Fruit fly (Drosophila melanogaster) whole organism, wandering third instar larva: ENCODE measurements around the gene Alp9.

Experiments
- Abd-B ChIP-seq: fragments of >200 bp; optimal IDR thresholded peaks from 2 replicates; lab custom pipeline; 2017; ENCODE audit warnings: missing biosample characterization, missing genetic modification characterization
- CG32264 ChIP-seq: fragments of 200-800 bp; sonication (Bioruptor generic); optimal IDR thresholded peaks from 2 replicates; lab custom pipeline; 2016; ENCODE audit warnings: missing biosample characterization, missing genetic modification characterization
- CG9705 ChIP-seq: fragments of 200-800 bp; sonication (Bioruptor generic); optimal IDR thresholded peaks from 2 replicates; lab custom pipeline; 2018; ENCODE audit warnings: missing biosample characterization, mild to moderate bottlenecking, missing genetic modification characterization
- CrebA ChIP-seq: fragments of 200-800 bp; sonication (Bioruptor generic); optimal IDR thresholded peaks from 2 replicates; lab custom pipeline; 2016; ENCODE audit warnings: missing biosample characterization, mild to moderate bottlenecking, missing genetic modification characterization, borderline replicate concordance
- Dfd ChIP-seq: fragments of >200 bp; optimal IDR thresholded peaks from 2 replicates; lab custom pipeline; 2017; ENCODE audit warnings: missing biosample characterization, missing genetic modification characterization
- Dif ChIP-seq: fragments of 200-275, 200-300 bp; sonication (Bioruptor generic); optimal IDR thresholded peaks from 2 replicates; lab custom pipeline; 2018; ENCODE audit warnings: missing biosample characterization, missing genetic modification characterization; ENCODE audit not compliant: partially characterized antibody
- GATAd ChIP-seq: sonication (Bioruptor generic); optimal IDR thresholded peaks from 2 replicates; lab custom pipeline; 2016; ENCODE audit warnings: missing biosample characterization, missing genetic modification characterization
- HLH106 ChIP-seq: fragments of 200-800 bp; optimal IDR thresholded peaks from 3 replicates; lab custom pipeline; 2019; ENCODE audit warnings: missing biosample characterization, mild to moderate bottlenecking, missing genetic modification characterization, moderate library complexity
- Hnf4 ChIP-seq: fragments of 200-800 bp; sonication (Bioruptor generic); optimal IDR thresholded peaks from 2 replicates; lab custom pipeline; 2016; ENCODE audit warnings: missing biosample characterization, mild to moderate bottlenecking, missing genetic modification characterization
- Hr78 ChIP-seq: fragments of >200 bp; optimal IDR thresholded peaks from 2 replicates; lab custom pipeline; 2017; ENCODE audit warnings: missing biosample characterization, missing genetic modification characterization
- Hr83 ChIP-seq: fragments of 200-300 bp; sonication (Bioruptor generic); optimal IDR thresholded peaks from 2 replicates; lab custom pipeline; 2016; ENCODE audit warnings: missing biosample characterization, mild to moderate bottlenecking, missing genetic modification characterization, moderate library complexity; ENCODE audit not compliant: poor library complexity, severe bottlenecking
- Jra ChIP-seq: sonication (Bioruptor generic); optimal IDR thresholded peaks from 2 replicates; lab custom pipeline; 2016; ENCODE audit warnings: missing biosample characterization, missing genetic modification characterization
- Mio ChIP-seq: sonication (Bioruptor generic); optimal IDR thresholded peaks from 2 replicates; lab custom pipeline; 2016; ENCODE audit warnings: missing biosample characterization, missing genetic modification characterization
- Myc ChIP-seq: fragments of >200 bp; optimal IDR thresholded peaks from 2 replicates; lab custom pipeline; 2017
- N ChIP-seq: fragments of >200 bp; optimal IDR thresholded peaks from 2 replicates; lab custom pipeline; 2018; ENCODE audit warnings: missing biosample characterization, missing external identifiers, missing genetic modification characterization
- OdsH ChIP-seq: fragments of 200-800 bp; sonication (Bioruptor generic); optimal IDR thresholded peaks from 2 replicates; lab custom pipeline; 2016; ENCODE audit warnings: missing biosample characterization, mild to moderate bottlenecking, missing genetic modification characterization
- Rel ChIP-seq, 2 experiments: fragments of 200-800 bp; sonication (Bioruptor generic) in 1 of 2; optimal IDR thresholded peaks; 2 replicates in 1 of 2; 3 replicates in 1 of 2; lab custom pipeline; 2016 to 2019; ENCODE audit warnings: mild to moderate bottlenecking in 2 of 2, missing biosample characterization in 2 of 2, missing genetic modification characterization in 2 of 2, moderate library complexity in 1 of 2
- Sp1 ChIP-seq: fragments of 200-800 bp; sonication (Bioruptor generic); optimal IDR thresholded peaks from 3 replicates; lab custom pipeline; 2019; ENCODE audit warnings: missing biosample characterization, mild to moderate bottlenecking, missing genetic modification characterization, moderate library complexity
- Vsx2 ChIP-seq: fragments of 200-300, 225-300 bp; sonication (Bioruptor generic); optimal IDR thresholded peaks from 2 replicates; lab custom pipeline; 2018; ENCODE audit warnings: missing biosample characterization, missing genetic modification characterization; ENCODE audit not compliant: partially characterized antibody
- br ChIP-seq: fragments of 200-800 bp; sonication (Bioruptor generic); optimal IDR thresholded peaks from 2 replicates; lab custom pipeline; 2016; ENCODE audit warnings: missing biosample characterization, missing genetic modification characterization
- dl ChIP-seq, 2 experiments: fragments of 175-275, 200-275 bp in 1 of 2; fragments of 200-275 bp in 1 of 2; sonication (Bioruptor generic); optimal IDR thresholded peaks; lab custom pipeline; 2018; ENCODE audit warnings: mild to moderate bottlenecking in 2 of 2, missing biosample characterization in 2 of 2, missing genetic modification characterization in 2 of 2, moderate library complexity in 2 of 2; ENCODE audit not compliant: partially characterized antibody in 2 of 2, insufficient read depth in 1 of 2
- dmrt93B ChIP-seq: fragments of 200-800 bp; sonication (Bioruptor generic); optimal IDR thresholded peaks from 2 replicates; lab custom pipeline; 2018; ENCODE audit warnings: missing biosample characterization, mild to moderate bottlenecking, missing genetic modification characterization
- dsf ChIP-seq: sonication (Bioruptor generic); optimal IDR thresholded peaks from 2 replicates; lab custom pipeline; 2016; ENCODE audit warnings: missing biosample characterization, missing genetic modification characterization, borderline replicate concordance
- ey ChIP-seq: fragments of 200-800 bp; sonication (Bioruptor generic); optimal IDR thresholded peaks from 2 replicates; lab custom pipeline; 2016; ENCODE audit warnings: missing biosample characterization, missing genetic modification characterization
- foxo ChIP-seq, 2 experiments: fragments of 200-800 bp; sonication (Bioruptor generic); optimal IDR thresholded peaks; 2 replicates in 1 of 2; 3 replicates in 1 of 2; lab custom pipeline; 2016 to 2017; ENCODE audit warnings: missing biosample characterization in 2 of 2, missing genetic modification characterization in 2 of 2
- fru ChIP-seq: fragments of 200-800 bp; sonication (Bioruptor generic); optimal IDR thresholded peaks from 3 replicates; lab custom pipeline; 2016; ENCODE audit warnings: missing biosample characterization, mild to moderate bottlenecking, missing genetic modification characterization
- h ChIP-seq: fragments of 200-800 bp; sonication (Bioruptor generic); optimal IDR thresholded peaks from 3 replicates; lab custom pipeline; 2016; ENCODE audit warnings: missing biosample characterization, mild to moderate bottlenecking, missing genetic modification characterization
- jim ChIP-seq: fragments of 175-275, 200-325 bp; sonication (Bioruptor generic); optimal IDR thresholded peaks from 2 replicates; lab custom pipeline; 2016; ENCODE audit warnings: missing biosample characterization, mild to moderate bottlenecking, missing genetic modification characterization
- lola ChIP-seq: fragments of >200 bp; optimal IDR thresholded peaks from 2 replicates; lab custom pipeline; 2017; ENCODE audit warnings: missing biosample characterization, missing genetic modification characterization
- pan ChIP-seq: fragments of >200 bp; optimal IDR thresholded peaks from 2 replicates; lab custom pipeline; 2017
- psq ChIP-seq: fragments of 200-800 bp; sonication (Bioruptor generic); optimal IDR thresholded peaks from 3 replicates; lab custom pipeline; 2017; ENCODE audit warnings: missing biosample characterization, mild to moderate bottlenecking, missing genetic modification characterization, moderate library complexity
- rgr ChIP-seq: fragments of 200-800 bp; sonication (Bioruptor generic); optimal IDR thresholded peaks from 3 replicates; lab custom pipeline; 2016; ENCODE audit warnings: missing biosample characterization, mild to moderate bottlenecking, missing genetic modification characterization
- sage ChIP-seq: fragments of 200-800 bp; sonication (Bioruptor generic); optimal IDR thresholded peaks from 2 replicates; lab custom pipeline; 2016; ENCODE audit warnings: missing biosample characterization, mild to moderate bottlenecking, missing genetic modification characterization
- sv ChIP-seq: fragments of 200-800 bp; sonication (Bioruptor generic); optimal IDR thresholded peaks from 3 replicates; lab custom pipeline; 2016; ENCODE audit warnings: missing biosample characterization, missing genetic modification characterization
- usp ChIP-seq: fragments of >200 bp; optimal IDR thresholded peaks from 2 replicates; lab custom pipeline; 2017; ENCODE audit warnings: missing biosample characterization, missing genetic modification characterization
- woc ChIP-seq: sonication (Bioruptor generic); optimal IDR thresholded peaks from 2 replicates; lab custom pipeline; 2016; ENCODE audit warnings: missing biosample characterization, mild to moderate bottlenecking, missing genetic modification characterization

Alp9 gene

dm6 chr3L:5630176-5630583 is 34.8 kb downstream of the Alp9 start (continued):
- TF ChIP-seq Abd-B (GFP tag; lab: Kevin White, UChicago) = no peak
- TF ChIP-seq foxo (GFP tag; optimal IDR thresholded peaks at IDR 0.05; lab: Kevin White, UChicago) = peak in 1 of 2 experiments; percentile 71
- no peak for TF ChIP-seq sage (GFP tag; lab: Kevin White, UChicago)
- no peak for TF ChIP-seq Hr78 (GFP tag; lab: Kevin White, UChicago)
- TF ChIP-seq h = peak; percentile 67
- peak; percentile 4 for TF ChIP-seq OdsH (GFP tag; lab: Kevin White, UChicago)
- peak; percentile 35 for TF ChIP-seq br (GFP tag; lab: Kevin White, UChicago)
- no peak for TF ChIP-seq Hnf4 (GFP tag; lab: Kevin White, UChicago)
- no peak for TF ChIP-seq CG32264 (GFP tag; lab: Kevin White, UChicago)
- TF ChIP-seq rgr (GFP tag; lab: Kevin White, UChicago) = peak; percentile 8
- TF ChIP-seq woc (GFP tag; lab: Kevin White, UChicago) = peak; percentile 53
- peak; percentile 66 for TF ChIP-seq fru

- peak; percentile 81 for TF ChIP-seq Vsx2 (GFP tag; lab: Kevin White, UChicago)
- no peak for TF ChIP-seq fru
- TF ChIP-seq Dfd = no peak
- TF ChIP-seq Hr83 (GFP tag; lab: Kevin White, UChicago) = peak; percentile 3
- TF ChIP-seq Dif (GFP tag; lab: Kevin White, UChicago) = peak; percentile 91
- peak in 1 of 2 experiments; percentile 75 for TF ChIP-seq dl (GFP tag; optimal IDR thresholded peaks at IDR 0.05; lab: Kevin White, UChicago; ENCODE audit: insufficient read depth in 1 of 2, partially characterized antibody in 2 of 2)
- peak; percentile 27 for TF ChIP-seq psq (GFP tag; lab: Kevin White, UChicago)
These were observed 35.3 kb downstream of the Alp9 start, which contains the start of gene Blimp-1 for dm6 chr3L:5630608-5631080. Gene Blimp-1 (plus strand): TSS chr3L:5630983.

dm6 chr3L:5631917-5632316 is 36.6 kb downstream of the Alp9 start:
- TF ChIP-seq CG9705 (GFP tag; lab: Kevin White, UChicago) (no peak), Mio (no peak), Hr83 (GFP tag; lab: Kevin White, UChicago) (no peak), Vsx2 (GFP tag; lab: Kevin White, UChicago) (no peak), jim (no peak), Sp1 (GFP tag; lab: Kevin White, UChicago) (no peak), br (GFP tag; lab: Kevin White, UChicago) (no peak), ey (no peak), fru (no peak), Dfd (no peak), dsf (GFP tag; lab: Kevin White, UChicago) (no peak), Jra (no peak), CG32264 (GFP tag; lab: Kevin White, UChicago) (no peak), sage (GFP tag; lab: Kevin White, UChicago) (no peak), Rel (GFP tag; optimal IDR thresholded peaks at IDR 0.05; lab: Kevin White, UChicago) (no peak), Rel (tag; optimal IDR thresholded peaks at IDR 0.05; lab: Kevin White, UChicago) (no peak), GATAd (no peak)

- no peak for TF ChIP-seq CG32264 (GFP tag; lab: Kevin White, UChicago)
- TF ChIP-seq Dif (GFP tag; lab: Kevin White, UChicago) = no peak
- peak; percentile 75 for TF ChIP-seq h
- TF ChIP-seq sv (GFP tag; lab: Kevin White, UChicago) = no peak
- TF ChIP-seq Hr83 (GFP tag; lab: Kevin White, UChicago) = peak; percentile 38
- TF ChIP-seq N (GFP tag; lab: Kevin White, UChicago) = no peak
- TF ChIP-seq CrebA (GFP tag; lab: Kevin White, UChicago) = peak; percentile 41
- TF ChIP-seq Abd-B (GFP tag; lab: Kevin White, UChicago) = no peak
- no peak for TF ChIP-seq Myc (lab: Kevin White, UChicago)
- TF ChIP-seq foxo (GFP tag; optimal IDR thresholded peaks at IDR 0.05; lab: Kevin White, UChicago) = peak in 1 of 2 experiments; percentile 91
- TF ChIP-seq psq (GFP tag; lab: Kevin White, UChicago) = no peak
- peak; percentile 68 for TF ChIP-seq dmrt93B (GFP tag; lab: Kevin White, UChicago)
- TF ChIP-seq CG9705 (GFP tag; lab: Kevin White, UChicago) = peak; percentile 58
- TF ChIP-seq dsf (GFP tag; lab: Kevin White, UChicago) = no peak
- TF ChIP-seq ey = peak; percentile 77
- no peak for TF ChIP-seq Vsx2 (GFP tag; lab: Kevin White, UChicago)
- no peak for TF ChIP-seq Hr78 (GFP tag; lab: Kevin White, UChicago)
- no peak for TF ChIP-seq usp (GFP tag; lab: Kevin White, UChicago)
- no peak for TF ChIP-seq pan (lab: Kevin White, UChicago)
- TF ChIP-seq lola (GFP tag; lab: Kevin White, UChicago) = no peak
- peak; percentile 84 for TF ChIP-seq woc (GFP tag; lab: Kevin White, UChicago)
- TF ChIP-seq Sp1 (GFP tag; lab: Kevin White, UChicago) = peak; percentile 77
- TF ChIP-seq OdsH (GFP tag; lab: Kevin White, UChicago) = peak; percentile 72
- TF ChIP-seq HLH106 = peak; percentile 91
- TF ChIP-seq GATAd = no peak
- peak; percentile 72 for TF ChIP-seq rgr (GFP tag; lab: Kevin White, UChicago)
- TF ChIP-seq dl (GFP tag; optimal IDR thresholded peaks at IDR 0.05; lab: Kevin White, UChicago; ENCODE audit: insufficient read depth in 1 of 2, partially characterized antibody in 2 of 2) = no peak
- no peak for TF ChIP-seq Rel (GFP tag; optimal IDR thresholded peaks at IDR 0.05; lab: Kevin White, UChicago)
- peak; percentile 41 for TF ChIP-seq Rel (tag; optimal IDR thresholded peaks at IDR 0.05; lab: Kevin White, UChicago)
- TF ChIP-seq jim = no peak
- TF ChIP-seq Dfd = no peak
These were observed 38.2 kb downstream of the Alp9 start for dm6 chr3L:5633247-5634187.
